Fruit fly (Drosophila melanogaster) whole organism, adult: ENCODE results near the gene GckIII.

ENCODE experiments used
- CG11617 ChIP-seq: fragments of 200-800 bp; sonication (Bioruptor generic); optimal IDR thresholded peaks from 2 replicates; lab custom pipeline; 2017; ENCODE audit warnings: mild to moderate bottlenecking, missing biosample characterization, missing genetic modification reagents, missing genetic modification characterization
- CG12768 ChIP-seq: fragments of 200-800 bp; sonication (Bioruptor generic); optimal IDR thresholded peaks from 2 replicates; lab custom pipeline; 2017; ENCODE audit warnings: missing biosample characterization, missing genetic modification characterization, mild to moderate bottlenecking, moderate library complexity, missing genetic modification reagents
- CG14711 ChIP-seq: fragments of 200-800 bp; sonication (Bioruptor generic); optimal IDR thresholded peaks from 2 replicates; lab custom pipeline; 2018; ENCODE audit warnings: missing biosample characterization, mild to moderate bottlenecking, missing genetic modification characterization, moderate library complexity
- CG1620 ChIP-seq: fragments of 200-800 bp; sonication (Bioruptor generic); optimal IDR thresholded peaks from 2 replicates; lab custom pipeline; 2016; ENCODE audit warnings: missing biosample characterization, missing genetic modification characterization
- CG7045 ChIP-seq: fragments of 200-800 bp; sonication (Bioruptor generic); optimal IDR thresholded peaks from 2 replicates; lab custom pipeline; 2017; ENCODE audit warnings: missing biosample characterization, mild to moderate bottlenecking, missing genetic modification characterization
- CG7101 ChIP-seq: fragments of 200-800 bp; sonication (Bioruptor generic); optimal IDR thresholded peaks from 2 replicates; lab custom pipeline; 2018; ENCODE audit warnings: missing biosample characterization, mild to moderate bottlenecking, missing genetic modification characterization, moderate library complexity
- Crg-1 ChIP-seq: fragments of 200-800 bp; sonication (Bioruptor generic); optimal IDR thresholded peaks from 2 replicates; lab custom pipeline; 2016; ENCODE audit warnings: missing biosample characterization, missing genetic modification characterization
- Hr96 ChIP-seq: fragments of 200-800 bp; sonication (Bioruptor generic); optimal IDR thresholded peaks from 2 replicates; lab custom pipeline; 2016; ENCODE audit warnings: missing biosample characterization, missing genetic modification characterization
- Mnt ChIP-seq: fragments of 200-800 bp; sonication (Bioruptor generic); optimal IDR thresholded peaks from 2 replicates; lab custom pipeline; 2016; ENCODE audit warnings: missing biosample characterization, mild to moderate bottlenecking, missing genetic modification characterization
- bab1 ChIP-seq: fragments of 200-800 bp; sonication (Bioruptor generic); optimal IDR thresholded peaks from 3 replicates; lab custom pipeline; 2019; ENCODE audit warnings: missing biosample characterization, mild to moderate bottlenecking, missing genetic modification characterization, moderate library complexity
- cic ChIP-seq: fragments of 200-800 bp; sonication (Bioruptor generic); optimal IDR thresholded peaks from 2 replicates; lab custom pipeline; 2017; ENCODE audit warnings: missing biosample characterization, mild to moderate bottlenecking, missing genetic modification characterization, moderate library complexity
- cnc ChIP-seq, 2 experiments: fragments of >200 bp; optimal IDR thresholded peaks; 2 replicates each; lab custom pipeline; 2017
- ovo ChIP-seq: fragments of 200-800 bp; sonication (Bioruptor generic); optimal IDR thresholded peaks from 2 replicates; lab custom pipeline; 2016; ENCODE audit warnings: missing biosample characterization, missing genetic modification characterization
- pad ChIP-seq: fragments of 200-800 bp; sonication (Bioruptor generic); optimal IDR thresholded peaks from 3 replicates; lab custom pipeline; 2017; ENCODE audit warnings: missing biosample characterization, missing genetic modification characterization, mild to moderate bottlenecking, moderate library complexity, missing genetic modification reagents

DNA sequence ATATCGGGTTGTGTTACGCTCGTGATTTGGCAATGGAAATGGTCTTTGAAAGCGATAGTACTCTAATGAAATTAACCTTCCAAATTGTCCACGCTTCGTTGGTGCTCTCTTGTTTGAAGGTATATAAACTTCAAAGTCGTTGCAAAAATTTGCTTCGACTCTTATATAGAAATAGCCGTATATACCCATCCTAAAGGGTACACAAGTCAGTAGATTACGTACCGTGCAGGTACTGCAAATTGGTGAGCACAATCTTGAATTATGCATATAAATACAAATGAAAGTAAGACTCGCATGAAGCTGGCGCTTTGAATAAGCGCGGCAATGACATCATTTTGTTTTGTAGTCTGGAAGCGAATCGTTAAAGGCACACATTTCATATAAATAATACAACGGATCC lies 30.9 kb downstream of the GckIII start:
- TF ChIP-seq pad (GFP tag; lab: Kevin White, UChicago) (no peak), CG7101 (tag; lab: Kevin White, UChicago) (peak; percentile 19), Mnt (GFP tag; lab: Kevin White, UChicago) (no peak), CG7045 (GFP tag; lab: Kevin White, UChicago) (no peak), CG12768 (GFP tag; lab: Kevin White, UChicago) (peak; percentile 30), bab1 (GFP tag; lab: Kevin White, UChicago) (no peak), ovo (no peak), CG1620 (GFP tag; lab: Kevin White, UChicago) (no peak), CG14711 (tag; lab: Kevin White, UChicago) (peak; percentile 43), Hr96 (GFP tag; lab: Kevin White, UChicago) (no peak), Crg-1 (GFP tag; lab: Kevin White, UChicago) (no peak), CG11617 (GFP tag; lab: Kevin White, UChicago) (no peak), cic (no peak), cnc (optimal IDR thresholded peaks at IDR 0.05; lab: Kevin White, UChicago) (no peak)
